Fruit fly (Drosophila melanogaster): ENCODE measurements around the gene Sec71.

Gene Sec71

DNA sequence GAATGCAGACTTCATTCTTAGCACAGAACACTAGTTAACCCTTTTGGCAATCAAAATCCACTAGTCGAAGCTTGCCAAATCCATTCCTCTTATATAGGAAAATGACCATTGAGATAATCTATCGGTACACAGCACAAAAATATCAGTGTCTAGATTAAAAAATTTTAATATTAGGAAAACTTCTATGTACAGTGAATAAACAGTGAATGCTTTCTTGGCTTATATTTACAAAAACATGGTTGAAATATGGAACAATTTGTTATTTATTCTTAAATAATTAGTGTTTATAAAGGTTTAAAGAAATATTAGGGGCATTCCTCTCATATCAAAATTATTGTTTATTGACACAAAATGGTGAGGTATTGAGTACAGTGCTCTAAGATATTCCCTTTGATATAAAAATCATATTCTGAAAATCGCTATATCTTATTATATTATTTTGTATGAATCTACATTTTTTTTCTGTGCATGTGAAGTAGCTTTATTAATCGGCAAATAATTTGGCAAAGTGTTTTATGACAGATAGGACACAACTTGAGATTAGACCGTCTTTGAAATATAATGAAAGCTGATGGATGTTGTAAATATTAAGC, 50.5 kb downstream of the Sec71 start, which contains the start of gene CG33306 (continued):
- TF ChIP-seq h (optimal IDR thresholded peaks at IDR 0.05) (no peak), CrebB (tag; optimal IDR thresholded peaks at IDR 0.05) (no peak), slbo (GFP tag; IDR thresholded peaks at IDR 0.05) (no peak), NK7.1 (GFP tag; optimal IDR thresholded peaks at IDR 0.05) (no peak), crol (GFP tag; IDR thresholded peaks at IDR 0.05) (no peak), yki (optimal IDR thresholded peaks at IDR 0.05) (no peak), tup (GFP tag; optimal IDR thresholded peaks at IDR 0.05) (no peak), Blimp-1 (GFP tag; optimal IDR thresholded peaks at IDR 0.05) (no peak), CG9932 (GFP tag; IDR thresholded peaks at IDR 0.05) (no peak), Hr51 (GFP tag; optimal IDR thresholded peaks at IDR 0.05) (peak in 1 of 2 experiments; percentile 1), Rfx (GFP tag; IDR thresholded peaks at IDR 0.05) (no peak), CG6254 (GFP tag; optimal IDR thresholded peaks at IDR 0.05) (no peak), CG10274 (GFP tag; optimal IDR thresholded peaks at IDR 0.05) (no peak), Fer3 (tag; optimal IDR thresholded peaks at IDR 0.05) (peak; percentile 21), bigmax (GFP tag; optimal IDR thresholded peaks at IDR 0.05) (no peak), CG14710 (tag; optimal IDR thresholded peaks at IDR 0.05) (no peak), CG31388 (GFP tag; optimal IDR thresholded peaks at IDR 0.05) (no peak), hbn (GFP tag; IDR thresholded peaks at IDR 0.05; ENCODE audit: partially characterized antibody) (no peak)

DNA sequence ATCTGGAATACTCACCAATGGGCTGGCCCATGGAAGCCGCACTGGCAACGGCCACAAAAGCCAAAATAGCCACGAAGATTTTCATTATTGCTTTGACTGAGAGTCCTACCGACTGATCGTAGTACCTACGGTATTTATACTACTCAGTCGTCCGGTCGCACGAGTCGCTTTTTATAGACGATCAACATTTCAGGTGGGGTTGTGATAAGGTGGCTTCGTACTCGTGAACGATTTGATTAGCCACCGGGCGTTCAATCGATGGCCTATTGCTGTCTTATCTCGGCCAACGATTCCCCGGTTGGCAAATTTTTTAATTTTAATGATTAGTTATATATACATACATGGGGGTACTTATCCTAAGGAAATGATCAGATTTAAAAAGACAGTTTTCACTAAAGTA, 51.9 kb downstream of the Sec71 start, which contains the start of gene CG8997:
Gene CG8997, minus strand, starts transcription at position 148 of the 400 bp plus-strand sequence.
- no peak for TF ChIP-seq CG1603 (tag; optimal IDR thresholded peaks at IDR 0.05)
- peak; percentile 2 for TF ChIP-seq corto (GFP tag; optimal IDR thresholded peaks at IDR 0.05)
- TF ChIP-seq CG4617 (GFP tag; optimal IDR thresholded peaks at IDR 0.05; ENCODE audit: borderline replicate concordance) = no peak
- TF ChIP-seq CG4282 (GFP tag; optimal IDR thresholded peaks at IDR 0.05) = no peak
- TF ChIP-seq Meics (GFP tag; optimal IDR thresholded peaks at IDR 0.05) = no peak
- no peak for TF ChIP-seq HHEX (GFP tag; optimal IDR thresholded peaks at IDR 0.05)
- TF ChIP-seq inv (GFP tag; IDR thresholded peaks at IDR 0.05; ENCODE audit: partially characterized antibody) = no peak
- no peak for TF ChIP-seq pan (optimal IDR thresholded peaks at IDR 0.05)
- peak in 1 of 2 experiments; percentile 24 for TF ChIP-seq pan (GFP tag; optimal IDR thresholded peaks at IDR 0.05 in 1 of 2, IDR thresholded peaks at IDR 0.05 in 1 of 2)
- peak; percentile 51 for TF ChIP-seq cwo (GFP tag; optimal IDR thresholded peaks at IDR 0.05)
- no peak for TF ChIP-seq zfh2 (GFP tag; optimal IDR thresholded peaks at IDR 0.05)
- TF ChIP-seq lbe (GFP tag; optimal IDR thresholded peaks at IDR 0.05) = peak; percentile 5
- no peak for TF ChIP-seq CG14965 (GFP tag; optimal IDR thresholded peaks at IDR 0.05; ENCODE audit: borderline replicate concordance)
- TF ChIP-seq CG3163 (GFP tag; optimal IDR thresholded peaks at IDR 0.05) = no peak
- no peak for TF ChIP-seq CG7372 (GFP tag; IDR thresholded peaks at IDR 0.05)
- no peak for TF ChIP-seq CHES-1-like (GFP tag; optimal IDR thresholded peaks at IDR 0.05)
- peak; percentile 30; the same call in 1 of the 2 replicates for TF ChIP-seq CG32532 (GFP tag; IDR thresholded peaks at IDR 0.05)
- TF ChIP-seq CG11696 (GFP tag; IDR thresholded peaks at IDR 0.05) = no peak
- TF ChIP-seq az2 (GFP tag; optimal IDR thresholded peaks at IDR 0.05) = no peak
- TF ChIP-seq CG30403 (GFP tag; optimal IDR thresholded peaks at IDR 0.05) = no peak
- no peak for TF ChIP-seq Spps (tag; optimal IDR thresholded peaks at IDR 0.05)
- no peak for TF ChIP-seq CG33213 (GFP tag; optimal IDR thresholded peaks at IDR 0.05)
- no peak for TF ChIP-seq zen2 (GFP tag; IDR thresholded peaks at IDR 0.05; ENCODE audit: partially characterized antibody)
- 0 out of 3 replicates have a peak, but pooled peaks have one; percentile 19 for TF ChIP-seq ase (GFP tag; IDR thresholded peaks at IDR 0.05)
- no peak for TF ChIP-seq sens (GFP tag)
- no peak for TF ChIP-seq gfzf (GFP tag; optimal IDR thresholded peaks at IDR 0.05)
- no peak for TF ChIP-seq insv (GFP tag; optimal IDR thresholded peaks at IDR 0.05)
- no peak for TF ChIP-seq dimm (GFP tag; IDR thresholded peaks at IDR 0.05)
- TF ChIP-seq mirr (GFP tag; optimal IDR thresholded peaks at IDR 0.05) = peak; percentile 7
- TF ChIP-seq Opbp (GFP tag; IDR thresholded peaks at IDR 0.05; ENCODE audit: partially characterized antibody) = no peak
- no peak for TF ChIP-seq grau (tag; optimal IDR thresholded peaks at IDR 0.05)
- TF ChIP-seq crp (GFP tag; optimal IDR thresholded peaks at IDR 0.05) = no peak
- TF ChIP-seq Deaf1 (tag; optimal IDR thresholded peaks at IDR 0.05) = peak; percentile 58

Data from whole organism, embryonic.